Worm (Caenorhabditis elegans) whole organism, L4 larva: ENCODE measurements around the gene lin-66.
"Not testable (repeated sequence)": the region's sequence is repeated elsewhere in the genome, so short reads cannot be mapped to it uniquely, and the experiment has no call there.

Experiments used
- F49E8.2 ChIP-seq: sonication (generic microtip); optimal IDR thresholded peaks from 2 replicates; lab custom pipeline; 2016; ENCODE audit warnings: missing compliant biosample characterization, mild to moderate bottlenecking, missing genetic modification characterization, borderline replicate concordance
- aly-2 ChIP-seq: sonication (generic microtip); optimal IDR thresholded peaks from 2 replicates; lab custom pipeline; 2018; ENCODE audit warnings: missing biosample characterization, missing genetic modification characterization
- ama-1 ChIP-seq: fragments of 150-350 bp; optimal IDR thresholded peaks from 2 replicates; lab custom pipeline; 2014; ENCODE audit warnings: inconsistent platforms, mixed read lengths
- ceh-82 ChIP-seq: sonication (generic microtip); optimal IDR thresholded peaks from 2 replicates; lab custom pipeline; 2017; ENCODE audit warnings: missing biosample characterization, missing genetic modification characterization
- daf-12 ChIP-seq: fragments of 150-350 bp; optimal IDR thresholded peaks from 2 replicates; lab custom pipeline; 2014; ENCODE audit warnings: missing biosample characterization, missing genetic modification reagents, missing genetic modification characterization
- duxl-1 ChIP-seq: sonication (generic microtip); optimal IDR thresholded peaks from 2 replicates; lab custom pipeline; 2016; ENCODE audit warnings: mild to moderate bottlenecking, missing genetic modification characterization, moderate library complexity, missing compliant biosample characterization; ENCODE audit not compliant: poor library complexity
- fkh-10 ChIP-seq: fragments of 150-350 bp; optimal IDR thresholded peaks from 2 replicates; lab custom pipeline; 2014; ENCODE audit warnings: missing biosample characterization, missing genetic modification reagents, missing genetic modification characterization
- mep-1 ChIP-seq: fragments of 150-350 bp; sonication (generic microtip); optimal IDR thresholded peaks from 3 replicates; lab custom pipeline; 2014; ENCODE audit warnings: missing biosample characterization, missing genetic modification characterization
- nhr-111 ChIP-seq: fragments of 200-800 bp; sonication (Bioruptor generic); optimal IDR thresholded peaks from 2 replicates; lab custom pipeline; 2018; ENCODE audit warnings: mild to moderate bottlenecking, missing genetic modification characterization, missing compliant biosample characterization
- nhr-76 ChIP-seq: fragments of 150-350 bp; optimal IDR thresholded peaks from 2 replicates; lab custom pipeline; 2014; ENCODE audit warnings: missing biosample characterization, missing genetic modification characterization
- snpc-4 ChIP-seq: fragments of 150-350 bp; optimal IDR thresholded peaks from 2 replicates; lab custom pipeline; 2014; ENCODE audit warnings: missing biosample characterization, missing genetic modification characterization
- unc-130 ChIP-seq: sonication (generic microtip); optimal IDR thresholded peaks from 2 replicates; lab custom pipeline; 2016; ENCODE audit warnings: missing genetic modification reagents, missing genetic modification characterization, missing compliant biosample characterization
- zag-1 ChIP-seq: fragments of 150-350 bp; optimal IDR thresholded peaks from 2 replicates; lab custom pipeline; 2014; ENCODE audit warnings: missing biosample characterization, missing genetic modification characterization

DNA sequence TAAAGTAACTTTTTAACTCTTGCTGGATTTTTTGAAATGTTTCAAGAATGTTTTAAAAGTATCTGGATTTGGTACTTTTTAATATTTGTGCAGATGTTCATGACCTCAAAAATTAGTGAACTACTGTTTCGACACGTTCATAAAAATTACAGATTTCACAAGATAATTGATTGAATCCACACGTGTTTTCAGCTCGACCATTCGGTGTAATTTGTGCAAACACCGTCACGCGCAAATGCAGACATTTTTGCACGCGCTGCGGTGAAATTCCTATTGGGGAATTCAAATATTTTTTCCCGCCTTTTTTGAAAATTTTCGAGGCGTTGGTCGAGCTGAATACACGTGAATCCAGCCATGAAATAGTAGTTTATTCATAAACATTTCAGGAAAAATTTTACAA lies 33.1 kb downstream of the lin-66 start:
- not testable (repeated sequence) for TF ChIP-seq F49E8.2 (tag; lab: Kevin White, UChicago); fkh-10; ceh-82 (tag; lab: Kevin White, UChicago); daf-12 (tag; lab: Kevin White, UChicago); aly-2 (tag; lab: Kevin White, UChicago); nhr-76 (tag; lab: Kevin White, UChicago); unc-130 (GFP tag; lab: Kevin White, UChicago); duxl-1 (tag; lab: Kevin White, UChicago); zag-1 (tag; lab: Kevin White, UChicago); nhr-111 (GFP tag; lab: Kevin White, UChicago); mep-1 (tag; lab: Kevin White, UChicago); snpc-4; ama-1 (lab: Kevin White, UChicago)
